Fruit fly (Drosophila melanogaster) whole organism, embryonic: ENCODE measurements around the gene CG33110.

Experiments
- BtbVII ChIP-seq: fragments of 200-800 bp; sonication (Bioruptor generic); optimal IDR thresholded peaks from 3 replicates; lab custom pipeline; 2017; ENCODE audit warnings: missing biosample characterization, mild to moderate bottlenecking, missing genetic modification characterization
- CG11723 ChIP-seq: fragments of 200-800 bp; sonication (Bioruptor generic); optimal IDR thresholded peaks from 2 replicates; lab custom pipeline; 2017; ENCODE audit warnings: missing biosample characterization, mild to moderate bottlenecking, missing genetic modification characterization
- CG12155 ChIP-seq: fragments of 200-800 bp; sonication (Bioruptor generic); optimal IDR thresholded peaks from 3 replicates; lab custom pipeline; 2016; ENCODE audit warnings: missing biosample characterization, missing genetic modification characterization
- CG12219 ChIP-seq: fragments of 200-800 bp; sonication (Bioruptor generic); optimal IDR thresholded peaks from 3 replicates; lab custom pipeline; 2018; ENCODE audit warnings: missing biosample characterization, mild to moderate bottlenecking, missing genetic modification characterization
- CG13287 ChIP-seq: fragments of 200-800 bp; sonication (Bioruptor generic); IDR thresholded peaks from 2 replicates; pipeline ENCODE4 v1.3.6; 2022; ENCODE audit warnings: missing biosample characterization, missing genetic modification characterization; ENCODE audit not compliant: partially characterized antibody
- CG13775 ChIP-seq: fragments of 200-800 bp; sonication (Bioruptor generic); optimal IDR thresholded peaks from 3 replicates; lab custom pipeline; 2017; ENCODE audit warnings: missing biosample characterization, mild to moderate bottlenecking, missing genetic modification characterization
- CG14710 ChIP-seq: fragments of 200-800 bp; sonication (Bioruptor generic); optimal IDR thresholded peaks from 3 replicates; lab custom pipeline; 2019; ENCODE audit warnings: missing biosample characterization, mild to moderate bottlenecking, missing genetic modification characterization, moderate library complexity
- CG1602 ChIP-seq: fragments of 200-800 bp; sonication (Bioruptor generic); optimal IDR thresholded peaks from 3 replicates; lab custom pipeline; 2016; ENCODE audit warnings: missing biosample characterization, missing genetic modification characterization
- CG1603 ChIP-seq: fragments of 200-800 bp; sonication (Bioruptor generic); optimal IDR thresholded peaks from 2 replicates; lab custom pipeline; 2019; ENCODE audit warnings: missing biosample characterization, mild to moderate bottlenecking, missing genetic modification characterization, moderate library complexity
- CG17612 ChIP-seq: fragments of 200-800 bp; sonication (Bioruptor generic); IDR thresholded peaks from 2 replicates; pipeline ENCODE4 v1.3.6; 2022; ENCODE audit warnings: missing biosample characterization, missing genetic modification characterization
- CG2116 ChIP-seq: fragments of 200-800 bp; sonication (Bioruptor generic); optimal IDR thresholded peaks from 3 replicates; lab custom pipeline; 2018; ENCODE audit warnings: missing biosample characterization, mild to moderate bottlenecking, missing genetic modification characterization
- CG2120 ChIP-seq: fragments of 200-800 bp; sonication (Bioruptor generic); optimal IDR thresholded peaks from 3 replicates; lab custom pipeline; 2016; ENCODE audit warnings: missing biosample characterization, missing genetic modification characterization
- CG30431 ChIP-seq: fragments of 200-800 bp; sonication (Bioruptor generic); optimal IDR thresholded peaks from 2 replicates; lab custom pipeline; 2017; ENCODE audit warnings: missing biosample characterization, missing genetic modification characterization
- CG43689 ChIP-seq: fragments of 200-800 bp; sonication (Bioruptor generic); IDR thresholded peaks from 2 replicates; pipeline ENCODE4 v1.3.6; 2022; ENCODE audit warnings: missing biosample characterization, missing genetic modification characterization
- CG4404 ChIP-seq: fragments of 200-800 bp; sonication (Bioruptor generic); IDR thresholded peaks from 2 replicates; pipeline ENCODE4 v1.3.6; 2022; ENCODE audit warnings: missing biosample characterization, missing genetic modification characterization
- CG4854 ChIP-seq: fragments of 200-800 bp; sonication (Bioruptor generic); optimal IDR thresholded peaks from 2 replicates; lab custom pipeline; 2016; ENCODE audit warnings: missing biosample characterization, missing genetic modification characterization, inconsistent platforms
- CG6765 ChIP-seq: fragments of 200-800 bp; sonication (Bioruptor generic); optimal IDR thresholded peaks from 3 replicates; lab custom pipeline; 2017; ENCODE audit warnings: missing biosample characterization, mild to moderate bottlenecking, missing genetic modification characterization
- Lim3 ChIP-seq: fragments of 200-800 bp; sonication (Bioruptor generic); IDR thresholded peaks from 2 replicates; pipeline ENCODE4 v1.3.6; 2022; ENCODE audit warnings: missing biosample characterization, missing genetic modification characterization
- Oli ChIP-seq: fragments of 200-800 bp; sonication (Bioruptor generic); optimal IDR thresholded peaks from 2 replicates; lab custom pipeline; 2018; ENCODE audit warnings: missing biosample characterization, mild to moderate bottlenecking, missing genetic modification characterization, moderate library complexity
- Poxn ChIP-seq: fragments of 200-800 bp; sonication (Bioruptor generic); IDR thresholded peaks from 2 replicates; pipeline ENCODE4 v1.3.6; 2022; ENCODE audit warnings: missing biosample characterization, missing genetic modification characterization
- Spps ChIP-seq: fragments of 200-800 bp; sonication (Bioruptor generic); optimal IDR thresholded peaks from 2 replicates; lab custom pipeline; 2018; ENCODE audit warnings: missing biosample characterization, mild to moderate bottlenecking, missing genetic modification characterization
- Tbp ChIP-seq: fragments of >200 bp; optimal IDR thresholded peaks from 2 replicates; lab custom pipeline; 2018; ENCODE audit warnings: missing biosample characterization, missing genetic modification characterization
- aop ChIP-seq: fragments of 200-800 bp; sonication (Bioruptor generic); IDR thresholded peaks from 2 replicates; pipeline ENCODE4 v1.3.6; 2022; ENCODE audit warnings: missing biosample characterization, missing genetic modification characterization
- cato ChIP-seq: fragments of 200-800 bp; sonication (Bioruptor generic); optimal IDR thresholded peaks from 2 replicates; lab custom pipeline; 2016; ENCODE audit warnings: missing biosample characterization, missing genetic modification characterization, borderline replicate concordance
- danr ChIP-seq: fragments of 200-800 bp; sonication (Bioruptor generic); IDR thresholded peaks from 2 replicates; pipeline ENCODE4 v1.3.6; 2022; ENCODE audit warnings: missing biosample characterization, missing genetic modification characterization
- dimm ChIP-seq: fragments of 200-800 bp; sonication (Bioruptor generic); IDR thresholded peaks from 2 replicates; pipeline ENCODE4 v1.3.6; 2022; ENCODE audit warnings: missing biosample characterization, missing genetic modification characterization
- eve ChIP-seq, 2 experiments: fragments of >200 bp; optimal IDR thresholded peaks; 2 replicates each; lab custom pipeline; 2017; ENCODE audit warnings: missing biosample characterization in 2 of 2, missing genetic modification characterization in 2 of 2
- fd64A ChIP-seq: fragments of 200-800 bp; sonication (Bioruptor generic); optimal IDR thresholded peaks from 3 replicates; lab custom pipeline; 2018; ENCODE audit warnings: missing biosample characterization, mild to moderate bottlenecking, missing genetic modification characterization
- fu2 ChIP-seq: fragments of 200-800 bp; sonication (Bioruptor generic); optimal IDR thresholded peaks from 2 replicates; lab custom pipeline; 2016; ENCODE audit warnings: missing biosample characterization, missing genetic modification characterization
- grau ChIP-seq: fragments of 200-800 bp; optimal IDR thresholded peaks from 3 replicates; lab custom pipeline; 2019; ENCODE audit warnings: missing biosample characterization, mild to moderate bottlenecking, missing genetic modification characterization, moderate library complexity
- grn ChIP-seq: fragments of 200-800 bp; sonication (Bioruptor generic); optimal IDR thresholded peaks from 3 replicates; lab custom pipeline; 2017; ENCODE audit warnings: missing biosample characterization, missing genetic modification characterization
- ind ChIP-seq: fragments of 200-800 bp; sonication (Bioruptor generic); optimal IDR thresholded peaks from 3 replicates; lab custom pipeline; 2016; ENCODE audit warnings: missing biosample characterization, missing genetic modification characterization
- insv ChIP-seq, 2 experiments: fragments of 200-800 bp; sonication (Bioruptor generic); optimal IDR thresholded peaks; 3 replicates each; lab custom pipeline; 2016 to 2018; ENCODE audit warnings: missing biosample characterization in 2 of 2, missing genetic modification characterization in 2 of 2
- inv ChIP-seq: fragments of 200-800 bp; sonication (Bioruptor generic); IDR thresholded peaks from 2 replicates; pipeline ENCODE4 v1.3.6; 2022; ENCODE audit warnings: missing biosample characterization, missing genetic modification characterization; ENCODE audit not compliant: partially characterized antibody
- luna ChIP-seq: fragments of 200-800 bp; sonication (Bioruptor generic); optimal IDR thresholded peaks from 2 replicates; lab custom pipeline; 2016; ENCODE audit warnings: missing biosample characterization, missing genetic modification characterization
- mirr ChIP-seq: fragments of 200-800 bp; sonication (Bioruptor generic); optimal IDR thresholded peaks from 3 replicates; lab custom pipeline; 2018; ENCODE audit warnings: missing biosample characterization, mild to moderate bottlenecking, missing genetic modification characterization
- nmo ChIP-seq: fragments of 200-800 bp; sonication (Bioruptor generic); optimal IDR thresholded peaks from 2 replicates; lab custom pipeline; 2018; ENCODE audit warnings: missing biosample characterization, mild to moderate bottlenecking, missing genetic modification characterization, moderate library complexity
- nom ChIP-seq: fragments of 200-800 bp; sonication (Bioruptor generic); optimal IDR thresholded peaks from 2 replicates; lab custom pipeline; 2017; ENCODE audit warnings: missing biosample characterization, missing genetic modification characterization, mild to moderate bottlenecking, moderate library complexity, missing genetic modification reagents
- pb ChIP-seq: fragments of 200-800 bp; sonication (Bioruptor generic); optimal IDR thresholded peaks from 3 replicates; lab custom pipeline; 2016; ENCODE audit warnings: missing biosample characterization, missing genetic modification characterization
- peb ChIP-seq: fragments of 200-800 bp; sonication (Bioruptor generic); IDR thresholded peaks from 2 replicates; pipeline ENCODE4 v1.3.6; 2022; ENCODE audit warnings: missing biosample characterization, missing genetic modification characterization
- psq ChIP-seq: fragments of 200-800 bp; sonication (Bioruptor generic); optimal IDR thresholded peaks from 2 replicates; lab custom pipeline; 2017; ENCODE audit warnings: missing biosample characterization, missing genetic modification characterization
- slbo ChIP-seq: fragments of 200-800 bp; sonication (Bioruptor generic); IDR thresholded peaks from 2 replicates; pipeline ENCODE4 v1.3.6; 2022; ENCODE audit warnings: missing biosample characterization, missing genetic modification characterization
- so ChIP-seq: fragments of 200-800 bp; sonication (Bioruptor generic); IDR thresholded peaks from 3 replicates; pipeline ENCODE4 v1.3.6; 2022; ENCODE audit warnings: missing biosample characterization, missing genetic modification characterization
- tna ChIP-seq: fragments of 200-800 bp; sonication (Bioruptor generic); IDR thresholded peaks from 2 replicates; pipeline ENCODE4 v1.3.6; 2022; ENCODE audit warnings: missing biosample characterization, missing genetic modification characterization; ENCODE audit not compliant: partially characterized antibody
- vvl ChIP-seq: fragments of 200-800 bp; sonication (Bioruptor generic); IDR thresholded peaks from 2 replicates; pipeline ENCODE4 v1.3.6; 2022; ENCODE audit warnings: missing biosample characterization, missing genetic modification characterization
- wek ChIP-seq: fragments of 200-800 bp; sonication (Bioruptor generic); optimal IDR thresholded peaks from 3 replicates; lab custom pipeline; 2018; ENCODE audit warnings: missing biosample characterization, mild to moderate bottlenecking, missing genetic modification characterization, moderate library complexity
- wor ChIP-seq: fragments of 200-800 bp; sonication (Bioruptor generic); IDR thresholded peaks from 2 replicates; pipeline ENCODE4 v1.3.6; 2022; ENCODE audit warnings: missing biosample characterization, missing genetic modification characterization
- zen ChIP-seq: fragments of 200-800 bp; sonication (Bioruptor generic); optimal IDR thresholded peaks from 3 replicates; lab custom pipeline; 2018; ENCODE audit warnings: missing biosample characterization, mild to moderate bottlenecking, missing genetic modification characterization, moderate library complexity
- zen2 ChIP-seq: fragments of 200-800 bp; sonication (Bioruptor generic); IDR thresholded peaks from 3 replicates; pipeline ENCODE4 v1.3.6; 2022; ENCODE audit warnings: missing biosample characterization, missing genetic modification characterization; ENCODE audit not compliant: partially characterized antibody

Gene CG33110

DNA sequence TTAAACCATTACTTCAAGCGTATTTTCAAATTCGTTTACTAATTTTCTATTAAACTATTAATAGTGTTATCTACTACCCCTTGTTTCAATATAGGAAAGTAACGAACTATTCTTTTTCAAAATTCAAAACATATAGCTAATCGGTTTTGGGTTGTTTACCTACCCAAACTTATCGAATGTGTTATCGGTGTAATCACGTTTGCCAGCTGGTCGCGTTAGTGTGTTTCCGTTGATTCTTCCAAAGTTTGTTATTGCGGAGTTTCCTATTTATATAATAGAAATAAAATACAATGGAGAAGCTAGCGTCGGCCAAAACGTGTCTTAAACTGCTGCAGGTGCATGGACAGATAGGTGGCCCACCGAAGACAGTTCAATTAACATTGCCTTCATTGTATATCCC, 48.3 kb downstream of the CG33110 start, which contains the start of gene mRpL45 (continued):
- peak; percentile 70 for TF ChIP-seq CG13287 (GFP tag; lab: Robert Waterston, UW)
- TF ChIP-seq, all 482 proteins: peak for 44

DNA sequence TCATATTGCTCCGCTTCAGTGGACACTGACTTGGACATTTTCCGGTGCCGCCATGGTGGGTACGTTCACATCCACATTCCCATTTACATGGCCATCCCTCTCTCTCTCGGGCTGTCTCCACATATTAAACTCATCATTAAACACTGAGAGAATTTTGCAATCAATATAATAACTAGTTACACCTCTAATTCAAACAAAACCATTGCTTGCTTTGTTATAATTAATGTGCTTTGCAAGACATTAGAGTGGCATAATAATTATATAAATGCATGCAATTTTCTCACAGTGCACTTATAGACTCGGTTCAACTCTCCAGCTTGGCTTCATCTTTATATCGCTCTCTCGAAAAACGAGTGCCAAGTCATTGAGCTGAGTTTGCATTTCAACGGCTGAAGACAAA, 54.7 kb downstream of the CG33110 start:
- TF ChIP-seq CG12155 (GFP tag; lab: Kevin White, UChicago) (peak; percentile 43), grau (tag; lab: Kevin White, UChicago) (peak; percentile 59), peb (GFP tag; lab: Robert Waterston, UW) (peak; percentile 25; the same call in 1 of the 2 replicates), vvl (GFP tag; lab: Robert Waterston, UW) (peak; percentile 85), CG4854 (GFP tag; lab: Kevin White, UChicago) (peak; percentile 16), insv (GFP tag; optimal IDR thresholded peaks at IDR 0.05; lab: Kevin White, UChicago) (no peak), BtbVII (GFP tag; lab: Kevin White, UChicago) (no peak), slbo (GFP tag; lab: Robert Waterston, UW) (peak; percentile 77), tna (no peak), Lim3 (GFP tag; lab: Robert Waterston, UW) (peak; percentile 57; the same call in 1 of the 2 replicates), CG1602 (GFP tag; lab: Kevin White, UChicago) (peak; percentile 30), nmo (peak; percentile 61), Spps (tag; lab: Kevin White, UChicago) (no peak), CG17612 (GFP tag; lab: Robert Waterston, UW) (no peak), wor (GFP tag; lab: Robert Waterston, UW) (peak; percentile 49; the same call in 1 of the 2 replicates), Oli (tag; lab: Kevin White, UChicago) (peak; percentile 63), mirr (GFP tag; lab: Kevin White, UChicago) (no peak), dimm (GFP tag; lab: Robert Waterston, UW) (peak; percentile 67), Tbp (GFP tag; lab: Kevin White, UChicago) (no peak), nom (GFP tag; lab: Kevin White, UChicago) (peak; percentile 57), CG13287 (GFP tag; lab: Robert Waterston, UW) (no peak), psq (GFP tag; lab: Kevin White, UChicago) (no peak), luna (GFP tag; lab: Kevin White, UChicago) (no peak), zen (tag; lab: Kevin White, UChicago) (peak; percentile 46), CG2116 (no peak), CG12219 (GFP tag; lab: Kevin White, UChicago) (peak; percentile 56), cato (GFP tag; lab: Kevin White, UChicago) (no peak), grn (no peak), wek (no peak), so (GFP tag; lab: Robert Waterston, UW) (peak; percentile 77; the same call in 2 of the 3 replicates), CG30431 (GFP tag; lab: Kevin White, UChicago) (no peak), eve (GFP tag; optimal IDR thresholded peaks at IDR 0.05; lab: Kevin White, UChicago) (no peak), CG2120 (GFP tag; lab: Kevin White, UChicago) (peak; percentile 46), CG43689 (GFP tag; lab: Robert Waterston, UW) (no peak), inv (GFP tag; lab: Robert Waterston, UW) (no peak), danr (peak; percentile 53; the same call in 1 of the 2 replicates), CG6765 (GFP tag; lab: Kevin White, UChicago) (no peak), aop (GFP tag; lab: Robert Waterston, UW) (no peak), fu2 (GFP tag; lab: Kevin White, UChicago) (peak; percentile 36), fd64A (no peak), ind (peak; percentile 72), CG4404 (0 out of 2 replicates have a peak, but pooled peaks have one; percentile 35), CG11723 (GFP tag; lab: Kevin White, UChicago) (no peak), Poxn (GFP tag; lab: Robert Waterston, UW) (no peak), zen2 (GFP tag; lab: Robert Waterston, UW) (no peak), pb (GFP tag; lab: Kevin White, UChicago) (peak; percentile 15), CG1603 (peak; percentile 82), CG13775 (GFP tag; lab: Kevin White, UChicago) (peak; percentile 16), CG14710 (tag; lab: Kevin White, UChicago) (peak; percentile 26)
